Fruit fly (Drosophila melanogaster): ENCODE measurements around the gene Sirup.

DNA sequence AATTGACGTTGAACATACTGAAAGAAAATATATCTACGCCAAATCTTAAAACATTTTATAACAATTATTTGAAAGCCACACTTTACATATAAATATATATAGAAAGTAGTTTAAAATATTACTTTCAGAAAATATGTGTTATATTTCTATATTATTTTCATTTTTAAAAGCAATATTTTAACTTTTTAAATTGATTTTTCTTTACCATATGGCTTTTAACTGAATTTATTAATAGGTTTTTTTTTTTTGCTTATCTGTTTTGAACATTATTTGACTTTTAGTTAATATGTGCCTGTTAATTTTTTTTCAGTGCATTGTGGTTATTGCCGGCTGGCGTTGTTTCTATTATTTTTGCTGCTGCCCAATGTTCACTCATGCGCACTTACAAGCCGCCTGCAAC, 30.6 kb upstream of the Sirup start:
- TF ChIP-seq CTCF (optimal IDR thresholded peaks at IDR 0.05): no peak
- TF ChIP-seq CG8478 (optimal IDR thresholded peaks at IDR 0.05): no peak
